Worm (Caenorhabditis elegans) whole organism, L1 larva: ENCODE measurements around the gene F28C6.9.

Experiments
- C34B4.2 ChIP-seq: sonication (generic microtip); optimal IDR thresholded peaks from 2 replicates; lab custom pipeline; 2017; ENCODE audit warnings: mild to moderate bottlenecking, missing genetic modification characterization, missing compliant biosample characterization
- Y116A8C.19 ChIP-seq: sonication (generic microtip); optimal IDR thresholded peaks from 2 replicates; lab custom pipeline; 2016; ENCODE audit warnings: missing compliant biosample characterization, missing genetic modification characterization, borderline replicate concordance
- alr-1 ChIP-seq: fragments of 200-800 bp; sonication (Bioruptor generic); optimal IDR thresholded peaks from 2 replicates; lab custom pipeline; 2018; ENCODE audit warnings: borderline replicate concordance, mild to moderate bottlenecking, missing genetic modification characterization, missing compliant biosample characterization
- aly-2 ChIP-seq: fragments of 150-350 bp; optimal IDR thresholded peaks from 2 replicates; lab custom pipeline; 2014; ENCODE audit warnings: missing biosample characterization, missing genetic modification characterization
- ceh-63 ChIP-seq: fragments of 200-800 bp; sonication (Bioruptor generic); optimal IDR thresholded peaks from 2 replicates; lab custom pipeline; 2018; ENCODE audit warnings: mild to moderate bottlenecking, missing genetic modification characterization, missing compliant biosample characterization
- ceh-8 ChIP-seq: fragments of 200-800 bp; sonication (Bioruptor generic); optimal IDR thresholded peaks from 2 replicates; lab custom pipeline; 2018; ENCODE audit warnings: mild to moderate bottlenecking, missing genetic modification characterization, moderate library complexity, missing compliant biosample characterization
- ceh-82 ChIP-seq, 3 experiments: fragments of 150-350 bp in 1 of 3; sonication (generic microtip) in 2 of 3; optimal IDR thresholded peaks; 2 replicates each; lab custom pipeline; 2014 to 2017; ENCODE audit warnings: missing biosample characterization in 3 of 3, missing genetic modification characterization in 3 of 3
- ceh-88 ChIP-seq: fragments of 200-800 bp; sonication (Bioruptor generic); IDR thresholded peaks from 2 replicates; pipeline ENCODE4 v1.3.6; 2022; ENCODE audit warnings: missing genetic modification characterization, missing compliant biosample characterization
- dpl-1 ChIP-seq, 3 experiments: fragments of 150-350 bp in 2 of 3; sonication (generic microtip) in 1 of 3; optimal IDR thresholded peaks; 2 replicates each; lab custom pipeline; 2014 to 2017; ENCODE audit warnings: missing biosample characterization in 3 of 3, missing genetic modification characterization in 3 of 3, missing genetic modification reagents in 3 of 3
- efl-1 ChIP-seq, 4 experiments: fragments of 150-350 bp; optimal IDR thresholded peaks in 3 of 4; peaks in 1 of 4; 1 replicate in 1 of 4; 2 replicates in 3 of 4; lab custom pipeline; 2014; ENCODE audit warnings: missing biosample characterization in 2 of 4, missing genetic modification characterization in 2 of 4, missing genetic modification reagents in 2 of 4
- efl-3 ChIP-seq: fragments of 200-800 bp; sonication (Bioruptor generic); optimal IDR thresholded peaks from 2 replicates; lab custom pipeline; 2018; ENCODE audit warnings: mild to moderate bottlenecking, missing genetic modification characterization, missing compliant biosample characterization
- elt-2 ChIP-seq: sonication (generic microtip); optimal IDR thresholded peaks from 2 replicates; lab custom pipeline; 2016; ENCODE audit warnings: missing genetic modification characterization, mild to moderate bottlenecking, inconsistent platforms, missing compliant biosample characterization, missing genetic modification reagents
- fkh-10 ChIP-seq: sonication (generic microtip); optimal IDR thresholded peaks from 2 replicates; lab custom pipeline; 2017; ENCODE audit warnings: missing biosample characterization, missing genetic modification reagents, missing genetic modification characterization
- fkh-8 ChIP-seq: sonication (generic microtip); optimal IDR thresholded peaks from 2 replicates; lab custom pipeline; 2016; ENCODE audit warnings: mild to moderate bottlenecking, missing genetic modification characterization, missing compliant biosample characterization
- grh-1 ChIP-seq: fragments of 200-800 bp; sonication (Bioruptor generic); IDR thresholded peaks from 2 replicates; pipeline ENCODE4 v1.3.6; 2022; ENCODE audit warnings: missing genetic modification reagents, missing genetic modification characterization, missing compliant biosample characterization
- hlh-17 ChIP-seq: fragments of 200-800 bp; sonication (Bioruptor generic); optimal IDR thresholded peaks from 2 replicates; lab custom pipeline; 2018; ENCODE audit warnings: missing genetic modification characterization, mild to moderate bottlenecking, missing compliant biosample characterization, moderate library complexity, borderline replicate concordance
- hlh-4 ChIP-seq: sonication (generic microtip); optimal IDR thresholded peaks from 2 replicates; lab custom pipeline; 2016; ENCODE audit warnings: mild to moderate bottlenecking, missing genetic modification characterization, missing compliant biosample characterization
- hpl-2 ChIP-seq: fragments of 150-350 bp; optimal IDR thresholded peaks from 2 replicates; lab custom pipeline; 2014; ENCODE audit warnings: missing biosample characterization, missing genetic modification reagents, missing genetic modification characterization
- lin-13 ChIP-seq: fragments of 150-350 bp; optimal IDR thresholded peaks from 2 replicates; lab custom pipeline; 2014; ENCODE audit warnings: missing biosample characterization, missing genetic modification reagents, missing genetic modification characterization
- lir-3 ChIP-seq: sonication (generic microtip); optimal IDR thresholded peaks from 2 replicates; lab custom pipeline; 2016; ENCODE audit warnings: mild to moderate bottlenecking, missing genetic modification characterization, moderate library complexity, missing compliant biosample characterization; ENCODE audit not compliant: poor library complexity
- lsy-2 ChIP-seq, 2 experiments: fragments of 150-350 bp; optimal IDR thresholded peaks; 2 replicates each; lab custom pipeline; 2014; ENCODE audit warnings: missing biosample characterization in 2 of 2, missing genetic modification characterization in 2 of 2
- mab-9 ChIP-seq: fragments of 200-800 bp; sonication (Bioruptor generic); IDR thresholded peaks from 2 replicates; pipeline ENCODE4 v1.3.6; 2022; ENCODE audit warnings: missing genetic modification reagents, missing genetic modification characterization, missing compliant biosample characterization
- mep-1 ChIP-seq: fragments of 150-350 bp; optimal IDR thresholded peaks from 2 replicates; lab custom pipeline; 2014; ENCODE audit warnings: missing biosample characterization, missing genetic modification characterization
- nhr-19 ChIP-seq: fragments of 200-800 bp; sonication (Bioruptor generic); conservative IDR thresholded peaks from 2 replicates; pipeline ENCODE4 v1.3.6; 2022; ENCODE audit warnings: missing genetic modification characterization, missing compliant biosample characterization
- nhr-20 ChIP-seq: sonication (generic microtip); optimal IDR thresholded peaks from 2 replicates; lab custom pipeline; 2016; ENCODE audit warnings: mild to moderate bottlenecking, missing genetic modification characterization, missing compliant biosample characterization
- nhr-47 ChIP-seq: sonication (generic microtip); optimal IDR thresholded peaks from 2 replicates; lab custom pipeline; 2016; ENCODE audit warnings: mild to moderate bottlenecking, missing genetic modification characterization, moderate library complexity, missing compliant biosample characterization
- nhr-71 ChIP-seq: sonication (generic microtip); optimal IDR thresholded peaks from 2 replicates; lab custom pipeline; 2016; ENCODE audit warnings: mild to moderate bottlenecking, missing genetic modification characterization, moderate library complexity, missing compliant biosample characterization
- nhr-77 ChIP-seq: fragments of 150-350 bp; optimal IDR thresholded peaks from 2 replicates; lab custom pipeline; 2014; ENCODE audit warnings: missing biosample characterization, missing genetic modification characterization
- nhr-85 ChIP-seq: sonication (generic microtip); peaks from one replicate; lab custom pipeline; 2016; ENCODE audit warnings: missing genetic modification characterization, inconsistent platforms, missing compliant biosample characterization
- nhr-90 ChIP-seq: sonication (generic microtip); optimal IDR thresholded peaks from 2 replicates; lab custom pipeline; 2016; ENCODE audit warnings: mild to moderate bottlenecking, missing genetic modification characterization, missing compliant biosample characterization; ENCODE audit not compliant: poor library complexity
- pax-3 ChIP-seq: fragments of 200-800 bp; sonication (Bioruptor generic); optimal IDR thresholded peaks from 2 replicates; lab custom pipeline; 2018; ENCODE audit warnings: mild to moderate bottlenecking, missing genetic modification characterization, moderate library complexity, missing compliant biosample characterization
- sox-4 ChIP-seq: sonication (generic microtip); optimal IDR thresholded peaks from 2 replicates; lab custom pipeline; 2016; ENCODE audit warnings: missing genetic modification characterization, missing compliant biosample characterization
- sptf-1 ChIP-seq: fragments of 150-350 bp; optimal IDR thresholded peaks from 2 replicates; lab custom pipeline; 2014; ENCODE audit warnings: missing biosample characterization, missing genetic modification characterization
- sup-37 ChIP-seq: fragments of 200-800 bp; sonication (Bioruptor generic); optimal IDR thresholded peaks from 2 replicates; lab custom pipeline; 2018; ENCODE audit warnings: mild to moderate bottlenecking, missing genetic modification characterization, missing compliant biosample characterization
- swsn-7 ChIP-seq: sonication (generic microtip); optimal IDR thresholded peaks from 2 replicates; lab custom pipeline; 2016; ENCODE audit warnings: missing genetic modification characterization, missing compliant biosample characterization
- tlp-1 ChIP-seq: fragments of 150-350 bp; optimal IDR thresholded peaks from 2 replicates; lab custom pipeline; 2014; ENCODE audit warnings: missing biosample characterization, missing genetic modification characterization
- unc-130 ChIP-seq: fragments of 150-350 bp; optimal IDR thresholded peaks from 2 replicates; lab custom pipeline; 2017; ENCODE audit warnings: missing biosample characterization, missing genetic modification characterization, inconsistent platforms
- unc-30 ChIP-seq: sonication (generic microtip); optimal IDR thresholded peaks from 2 replicates; lab custom pipeline; 2017; ENCODE audit warnings: missing biosample characterization, missing genetic modification characterization
- xbp-1 ChIP-seq: sonication (generic microtip); optimal IDR thresholded peaks from 2 replicates; lab custom pipeline; 2016; ENCODE audit warnings: missing genetic modification characterization, missing compliant biosample characterization
- zag-1 ChIP-seq: fragments of 150-350 bp; optimal IDR thresholded peaks from 2 replicates; lab custom pipeline; 2014; ENCODE audit warnings: missing biosample characterization, missing genetic modification characterization
- zip-4 ChIP-seq: fragments of 200-800 bp; sonication (Bioruptor generic); optimal IDR thresholded peaks from 2 replicates; lab custom pipeline; 2018; ENCODE audit warnings: mild to moderate bottlenecking, missing genetic modification characterization, moderate library complexity, missing compliant biosample characterization
- ztf-11 ChIP-seq, 2 experiments: sonication (generic microtip); optimal IDR thresholded peaks; 2 replicates each; lab custom pipeline; 2016 to 2017; ENCODE audit warnings: missing genetic modification characterization in 2 of 2, missing biosample characterization in 1 of 2, missing compliant biosample characterization in 1 of 2

Gene F28C6.9

ce11 chrII:8611330-8611729, 1.3 kb upstream of the F28C6.9 start:
- TF ChIP-seq ceh-82 (tag; optimal IDR thresholded peaks at IDR 0.05; lab: Kevin White, UChicago) (no peak), xbp-1 (tag; lab: Kevin White, UChicago) (no peak), nhr-71 (peak; percentile 9), fkh-8 (tag; lab: Kevin White, UChicago) (peak; percentile 23), ceh-63 (GFP tag; lab: Kevin White, UChicago) (no peak), C34B4.2 (tag; lab: Kevin White, UChicago) (no peak), unc-30 (tag; lab: Kevin White, UChicago) (no peak), zip-4 (GFP tag; lab: Kevin White, UChicago) (no peak), ceh-8 (peak; percentile 75), nhr-47 (tag; lab: Kevin White, UChicago) (peak; percentile 0), sox-4 (tag; lab: Kevin White, UChicago) (no peak), grh-1 (GFP tag; lab: Robert Waterston, UW) (no peak), alr-1 (tag; lab: Kevin White, UChicago) (no peak), ceh-88 (no peak)

ce11 chrII:8610585-8610984, 600 bp upstream of the F28C6.9 start:
- no peak for TF ChIP-seq efl-1 (optimal IDR thresholded peaks at IDR 0.05; lab: Kevin White, UChicago)
- TF ChIP-seq efl-1 (GFP tag; optimal IDR thresholded peaks at IDR 0.05 in 1 of 2; lab: Kevin White, UChicago), result no peak
- TF ChIP-seq sup-37 (GFP tag; lab: Kevin White, UChicago), result no peak
- peak; percentile 93 for TF ChIP-seq hlh-4 (tag; lab: Kevin White, UChicago)
- TF ChIP-seq C34B4.2 (tag; lab: Kevin White, UChicago), result no peak
- no peak for TF ChIP-seq hpl-2 (GFP tag; lab: Kevin White, UChicago)
- TF ChIP-seq lsy-2 (tag; optimal IDR thresholded peaks at IDR 0.05; lab: Kevin White, UChicago), result no peak
- no peak for TF ChIP-seq nhr-85 (tag; lab: Kevin White, UChicago)
- TF ChIP-seq nhr-77 (tag; lab: Kevin White, UChicago), result no peak
- TF ChIP-seq nhr-71, result peak; percentile 15
- TF ChIP-seq nhr-47 (tag; lab: Kevin White, UChicago), result peak; percentile 15

DNA sequence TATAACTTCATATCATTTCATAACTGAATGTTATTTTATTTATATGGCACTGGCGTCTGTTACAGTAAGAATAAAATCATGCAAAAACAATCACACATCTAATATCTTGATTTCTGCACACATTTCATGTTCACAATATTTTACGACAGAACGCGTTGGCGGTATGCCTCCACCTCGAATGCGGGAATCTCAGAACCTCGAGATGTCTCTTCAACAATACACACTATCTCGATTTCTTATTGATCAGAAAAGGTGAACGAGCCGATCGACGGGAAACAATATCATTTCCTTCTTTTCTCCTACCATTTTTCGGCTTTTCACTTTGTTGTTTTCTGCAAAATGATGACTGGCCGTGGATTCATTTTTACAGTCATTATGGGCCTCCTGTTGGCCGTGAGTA, 2.3 kb downstream of the F28C6.9 start, which contains the start of gene F28C6.10:
TSS of gene F28C6.10 (plus strand) at position 301 of the 400 bp plus-strand sequence.
- no peak for TF ChIP-seq nhr-85 (tag; lab: Kevin White, UChicago)
- no peak for TF ChIP-seq lin-13 (GFP tag; lab: Kevin White, UChicago)
- TF ChIP-seq sup-37 (GFP tag; lab: Kevin White, UChicago), result no peak
- no peak for TF ChIP-seq pax-3 (tag; lab: Kevin White, UChicago)
- no peak for TF ChIP-seq mep-1 (tag; lab: Kevin White, UChicago)
- TF ChIP-seq nhr-90, result no peak
- no peak for TF ChIP-seq nhr-20 (tag; lab: Kevin White, UChicago)
- TF ChIP-seq mab-9 (GFP tag; lab: Robert Waterston, UW), result no peak

DNA sequence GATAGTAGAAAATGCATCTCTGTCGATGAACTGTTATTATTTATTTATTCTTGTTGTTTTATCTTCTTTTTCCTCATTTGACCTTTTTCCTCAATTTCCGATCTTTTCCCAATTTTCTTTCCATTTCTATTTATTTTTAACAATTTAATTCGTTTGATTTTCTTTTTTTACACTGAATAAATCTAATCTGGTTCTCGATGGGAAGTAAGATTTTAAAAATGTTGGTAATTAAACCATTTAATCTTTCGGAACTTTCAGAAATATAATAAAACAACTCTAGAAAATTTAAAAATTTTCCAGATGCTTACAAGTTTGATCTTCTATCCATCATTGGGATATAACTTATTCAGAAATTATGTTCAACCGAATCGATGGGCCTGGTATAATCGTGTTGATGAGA, 3.4 kb downstream of the F28C6.9 start, which contains the start of gene F28C6.8:
TSS of gene F28C6.8 (plus strand) at position 301 of the 400 bp plus-strand sequence.
- TF ChIP-seq sup-37 (GFP tag; lab: Kevin White, UChicago), result no peak
- TF ChIP-seq fkh-10 (GFP tag; lab: Kevin White, UChicago), result no peak
- no peak for TF ChIP-seq unc-130
- no peak for TF ChIP-seq swsn-7 (tag; lab: Kevin White, UChicago)
- no peak for TF ChIP-seq hlh-17 (GFP tag; lab: Kevin White, UChicago)
- no peak for TF ChIP-seq nhr-19 (GFP tag; lab: Robert Waterston, UW)
- TF ChIP-seq ztf-11 (tag; optimal IDR thresholded peaks at IDR 0.05; lab: Kevin White, UChicago), result no peak
- TF ChIP-seq Y116A8C.19 (tag; lab: Kevin White, UChicago), result no peak
- TF ChIP-seq zag-1 (tag; lab: Kevin White, UChicago), result no peak
- TF ChIP-seq tlp-1, result no peak
- TF ChIP-seq sptf-1 (tag; lab: Kevin White, UChicago), result no peak
- no peak for TF ChIP-seq nhr-85 (tag; lab: Kevin White, UChicago)
- TF ChIP-seq lin-13 (GFP tag; lab: Kevin White, UChicago), result no peak
- TF ChIP-seq ceh-82 (tag; optimal IDR thresholded peaks at IDR 0.05; lab: Kevin White, UChicago), result no peak
- TF ChIP-seq efl-3 (GFP tag; lab: Kevin White, UChicago), result no peak
- TF ChIP-seq dpl-1 (GFP tag; optimal IDR thresholded peaks at IDR 0.05; lab: Kevin White, UChicago), result no peak
- no peak for TF ChIP-seq aly-2 (tag; lab: Kevin White, UChicago)
- no peak for TF ChIP-seq sox-4 (tag; lab: Kevin White, UChicago)
- no peak for TF ChIP-seq lir-3 (tag; lab: Kevin White, UChicago)
- no peak for TF ChIP-seq elt-2
